Worm (Caenorhabditis elegans): Measurements from ENCODE around the gene bmk-1.

Gene bmk-1

ce11 chrV:14414964-14415564, 41.7 kb downstream of the bmk-1 start, which contains the start of the genes nxf-1 and C15H11.11:
Gene nxf-1, minus strand, starts transcription at chrV:14415014.
Gene C15H11.11, plus strand, starts transcription at chrV:14415499.
- TF ChIP-seq unc-62 (GFP tag; optimal IDR thresholded peaks at IDR 0.05) = no peak

ce11 chrV:14414032-14414431, 42.8 kb downstream of the bmk-1 start:
- TF ChIP-seq unc-62 (GFP tag; optimal IDR thresholded peaks at IDR 0.05) = no peak

ce11 chrV:14411989-14412388, 44.8 kb downstream of the bmk-1 start:
- TF ChIP-seq unc-62 (GFP tag; optimal IDR thresholded peaks at IDR 0.05) = no peak

DNA sequence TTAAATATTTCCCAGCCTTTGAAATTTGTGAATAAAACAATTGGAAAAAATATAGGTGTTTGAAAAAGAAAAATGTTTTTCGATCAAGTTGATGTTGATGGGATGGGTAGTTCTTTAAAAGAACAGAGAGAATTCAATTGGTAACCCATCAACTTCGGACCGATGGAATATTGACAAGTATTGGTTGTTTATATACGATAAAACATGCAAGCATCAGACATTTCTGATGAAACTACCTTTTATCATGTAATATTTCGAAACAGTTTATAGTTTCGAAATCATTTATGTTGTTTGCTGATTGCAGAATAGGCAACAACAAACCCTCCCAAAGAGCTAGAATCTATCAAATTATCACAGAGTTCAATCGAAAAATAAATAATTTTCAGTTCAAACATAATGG, 46.9 kb downstream of the bmk-1 start:
- TF ChIP-seq unc-62 (GFP tag; optimal IDR thresholded peaks at IDR 0.05) = no peak

DNA sequence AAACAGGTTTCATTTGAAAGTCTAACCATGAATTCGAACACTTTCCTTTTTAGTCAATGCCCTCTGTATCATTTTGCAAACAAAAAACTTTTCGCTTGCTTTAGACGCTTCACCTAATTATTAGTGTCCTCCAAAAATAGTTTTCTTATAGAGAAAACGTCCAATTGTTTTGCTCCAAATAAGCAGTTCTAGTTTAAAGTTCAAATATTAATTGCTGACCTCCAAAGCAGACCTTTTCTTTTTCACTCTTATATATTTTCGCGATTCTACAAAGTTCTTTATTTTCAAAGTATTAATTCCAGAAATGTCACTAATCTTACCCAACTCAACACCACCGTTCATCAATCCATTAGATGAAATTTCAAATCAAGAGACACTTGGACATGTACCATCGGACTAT, 48.0 kb downstream of the bmk-1 start, which contains the start of gene gnrr-2:
TSS of gene gnrr-2 (plus strand) at position 301 of the 400 bp plus-strand sequence.
- no peak for TF ChIP-seq unc-62 (GFP tag; optimal IDR thresholded peaks at IDR 0.05)

- TF ChIP-seq unc-62 (GFP tag; optimal IDR thresholded peaks at IDR 0.05) = no peak
Measured at ce11 chrV:14405647-14406046, 51.1 kb downstream of the bmk-1 start.

All from whole organism, dauer.